Fruit fly (Drosophila melanogaster) whole organism, embryonic: ENCODE data around the gene PAN3.

ENCODE experiments used
- ATbp ChIP-seq: fragments of 200-800 bp; sonication (Bioruptor generic); optimal IDR thresholded peaks from 2 replicates; lab custom pipeline; 2017; ENCODE audit warnings: missing biosample characterization, mild to moderate bottlenecking, missing genetic modification characterization, missing genetic modification reagents
- Bteb2 ChIP-seq: fragments of 200-800 bp; sonication (Bioruptor generic); optimal IDR thresholded peaks from 2 replicates; lab custom pipeline; 2016; ENCODE audit warnings: missing biosample characterization, missing genetic modification characterization
- CG1024 ChIP-seq: fragments of 200-800 bp; sonication (Bioruptor generic); IDR thresholded peaks from 2 replicates; pipeline ENCODE4 v1.3.6; 2022; ENCODE audit warnings: missing biosample characterization, missing genetic modification characterization
- CG10654 ChIP-seq: fragments of 200-800 bp; sonication (Bioruptor generic); optimal IDR thresholded peaks from 2 replicates; lab custom pipeline; 2016; ENCODE audit warnings: missing biosample characterization, missing genetic modification characterization
- CG11695 ChIP-seq: fragments of 200-800 bp; sonication (Bioruptor generic); IDR thresholded peaks from 3 replicates; pipeline ENCODE4 v1.3.6; 2022; ENCODE audit warnings: missing biosample characterization, missing genetic modification characterization
- CG12744 ChIP-seq: fragments of 200-800 bp; sonication (Bioruptor generic); optimal IDR thresholded peaks from 2 replicates; lab custom pipeline; 2016; ENCODE audit warnings: missing biosample characterization, missing genetic modification characterization
- CG13123 ChIP-seq: fragments of 200-800 bp; sonication (Bioruptor generic); optimal IDR thresholded peaks from 2 replicates; lab custom pipeline; 2016; ENCODE audit warnings: missing biosample characterization, missing genetic modification characterization
- CG15011 ChIP-seq: fragments of 200-800 bp; sonication (Bioruptor generic); optimal IDR thresholded peaks from 3 replicates; lab custom pipeline; 2018; ENCODE audit warnings: missing biosample characterization, mild to moderate bottlenecking, missing genetic modification characterization
- CG16779 ChIP-seq: fragments of 200-800 bp; sonication (Bioruptor generic); IDR thresholded peaks from 2 replicates; pipeline ENCODE4 v1.3.6; 2022; ENCODE audit warnings: missing biosample characterization, missing genetic modification characterization
- CG2202 ChIP-seq: fragments of 200-800 bp; sonication (Bioruptor generic); optimal IDR thresholded peaks from 2 replicates; lab custom pipeline; 2018; ENCODE audit warnings: missing biosample characterization, mild to moderate bottlenecking, missing genetic modification characterization
- CG34376 ChIP-seq: fragments of 200-800 bp; sonication (Bioruptor generic); optimal IDR thresholded peaks from 2 replicates; lab custom pipeline; 2018; ENCODE audit warnings: missing biosample characterization, mild to moderate bottlenecking, missing genetic modification characterization
- CG4424 ChIP-seq: fragments of 200-800 bp; sonication (Bioruptor generic); optimal IDR thresholded peaks from 3 replicates; lab custom pipeline; 2016; ENCODE audit warnings: missing biosample characterization, missing genetic modification characterization
- CG5953 ChIP-seq: fragments of 200-800 bp; sonication (Bioruptor generic); IDR thresholded peaks from 2 replicates; pipeline ENCODE4 v1.3.6; 2022; ENCODE audit warnings: missing biosample characterization, missing genetic modification characterization
- CG6654 ChIP-seq: fragments of 200-800 bp; sonication (Bioruptor generic); optimal IDR thresholded peaks from 2 replicates; lab custom pipeline; 2017; ENCODE audit warnings: missing biosample characterization, mild to moderate bottlenecking, missing genetic modification characterization
- CG6813 ChIP-seq: fragments of 200-800 bp; sonication (Bioruptor generic); optimal IDR thresholded peaks from 2 replicates; lab custom pipeline; 2017; ENCODE audit warnings: missing biosample characterization, missing genetic modification characterization, mild to moderate bottlenecking, moderate library complexity, missing genetic modification reagents
- CG8924 ChIP-seq: fragments of 200-800 bp; optimal IDR thresholded peaks from 3 replicates; lab custom pipeline; 2019; ENCODE audit warnings: missing biosample characterization, mild to moderate bottlenecking, missing genetic modification characterization, moderate library complexity
- CG9437 ChIP-seq: fragments of 200-800 bp; sonication (Bioruptor generic); optimal IDR thresholded peaks from 2 replicates; lab custom pipeline; 2018; ENCODE audit warnings: missing biosample characterization, mild to moderate bottlenecking, missing genetic modification characterization
- CoRest ChIP-seq: fragments of 200-800 bp; sonication (Bioruptor generic); optimal IDR thresholded peaks from 3 replicates; lab custom pipeline; 2018; ENCODE audit warnings: missing biosample characterization, mild to moderate bottlenecking, missing genetic modification characterization, moderate library complexity
- D19A ChIP-seq: fragments of 200-800 bp; optimal IDR thresholded peaks from 3 replicates; lab custom pipeline; 2019; ENCODE audit warnings: missing biosample characterization, mild to moderate bottlenecking, missing genetic modification characterization, moderate library complexity
- D19B ChIP-seq: fragments of 200-800 bp; sonication (Bioruptor generic); optimal IDR thresholded peaks from 2 replicates; lab custom pipeline; 2017; ENCODE audit warnings: missing biosample characterization, mild to moderate bottlenecking, missing genetic modification characterization
- Dbx ChIP-seq: fragments of 200-800 bp; sonication (Bioruptor generic); IDR thresholded peaks from 3 replicates; pipeline ENCODE4 v1.3.6; 2022; ENCODE audit warnings: missing biosample characterization, missing genetic modification characterization
- Dip2 ChIP-seq: fragments of 200-800 bp; sonication (Bioruptor generic); IDR thresholded peaks from 2 replicates; pipeline ENCODE4 v1.3.6; 2022; ENCODE audit warnings: missing biosample characterization, missing genetic modification characterization
- Dip3 ChIP-seq: fragments of 200-800 bp; sonication (Bioruptor generic); optimal IDR thresholded peaks from 3 replicates; lab custom pipeline; 2016; ENCODE audit warnings: missing biosample characterization, missing genetic modification characterization
- Gug ChIP-seq: fragments of 200-800 bp; sonication (Bioruptor generic); IDR thresholded peaks from 4 replicates; pipeline ENCODE4 v1.3.6; 2022; ENCODE audit warnings: missing biosample characterization, missing genetic modification characterization
- HLH3B ChIP-seq: fragments of 200-800 bp; sonication (Bioruptor generic); IDR thresholded peaks from 2 replicates; pipeline ENCODE4 v1.3.6; 2022; ENCODE audit warnings: missing biosample characterization, missing genetic modification characterization
- Hr39 ChIP-seq: fragments of >200 bp; optimal IDR thresholded peaks from 2 replicates; lab custom pipeline; 2017
- Jarid2 ChIP-seq: fragments of 200-800 bp; sonication (Bioruptor generic); optimal IDR thresholded peaks from 3 replicates; lab custom pipeline; 2017; ENCODE audit warnings: mild to moderate bottlenecking, missing biosample characterization, missing genetic modification reagents, missing genetic modification characterization
- Med ChIP-seq: fragments of 200-800 bp; sonication (Bioruptor generic); peaks from one replicate; lab custom pipeline; 2016; ENCODE audit warnings: missing biosample characterization, missing genetic modification characterization, mild to moderate bottlenecking, inconsistent platforms, moderate library complexity
- NC2β ChIP-seq: fragments of 200-800 bp; sonication (Bioruptor generic); optimal IDR thresholded peaks from 2 replicates; lab custom pipeline; 2016; ENCODE audit warnings: missing biosample characterization, missing genetic modification characterization
- Nf-YC ChIP-seq: fragments of 200-800 bp; optimal IDR thresholded peaks from 3 replicates; lab custom pipeline; 2019; ENCODE audit warnings: missing biosample characterization, mild to moderate bottlenecking, missing genetic modification characterization, moderate library complexity
- Scr ChIP-seq: fragments of 200-800 bp; sonication (Bioruptor generic); IDR thresholded peaks from 2 replicates; pipeline ENCODE4 v1.3.6; 2022; ENCODE audit warnings: missing biosample characterization, missing genetic modification characterization; ENCODE audit not compliant: partially characterized antibody
- Side ChIP-seq: fragments of 200-800 bp; sonication (Bioruptor generic); optimal IDR thresholded peaks from 2 replicates; lab custom pipeline; 2016; ENCODE audit warnings: missing biosample characterization, missing genetic modification characterization
- Sry-β ChIP-seq: fragments of 200-800 bp; sonication (Bioruptor generic); optimal IDR thresholded peaks from 2 replicates; lab custom pipeline; 2018; ENCODE audit warnings: missing biosample characterization, mild to moderate bottlenecking, missing genetic modification characterization, moderate library complexity
- Trl ChIP-seq, 3 experiments: fragments of >200 bp in 2 of 3; fragments of 200-800 bp in 1 of 3; sonication (Bioruptor generic) in 1 of 3; optimal IDR thresholded peaks; 2 replicates in 1 of 3; 3 replicates in 2 of 3; lab custom pipeline; 2016 to 2017; ENCODE audit warnings: missing biosample characterization in 1 of 3, missing genetic modification characterization in 1 of 3
- Xrp1 ChIP-seq: fragments of 200-800 bp; sonication (Bioruptor generic); IDR thresholded peaks from 2 replicates; pipeline ENCODE4 v1.3.6; 2022; ENCODE audit warnings: missing biosample characterization, missing genetic modification characterization
- dm ChIP-seq: fragments of 200-800 bp; sonication (Bioruptor generic); optimal IDR thresholded peaks from 3 replicates; lab custom pipeline; 2016; ENCODE audit warnings: missing biosample characterization, missing genetic modification characterization
- ewg ChIP-seq: fragments of 200-800 bp; sonication (Bioruptor generic); optimal IDR thresholded peaks from 3 replicates; lab custom pipeline; 2017; ENCODE audit warnings: mild to moderate bottlenecking, missing biosample characterization, missing genetic modification reagents, missing genetic modification characterization
- fu2 ChIP-seq: fragments of 200-800 bp; sonication (Bioruptor generic); optimal IDR thresholded peaks from 2 replicates; lab custom pipeline; 2016; ENCODE audit warnings: missing biosample characterization, missing genetic modification characterization
- kni ChIP-seq: fragments of 200-800 bp; sonication (Bioruptor generic); optimal IDR thresholded peaks from 3 replicates; lab custom pipeline; 2017; ENCODE audit warnings: mild to moderate bottlenecking, missing biosample characterization, missing genetic modification reagents, missing genetic modification characterization
- nerfin-2 ChIP-seq: fragments of 200-800 bp; sonication (Bioruptor generic); IDR thresholded peaks from 2 replicates; pipeline ENCODE4 v1.3.6; 2022; ENCODE audit warnings: missing biosample characterization, missing genetic modification characterization; ENCODE audit not compliant: partially characterized antibody
- peb ChIP-seq: fragments of 200-800 bp; sonication (Bioruptor generic); IDR thresholded peaks from 2 replicates; pipeline ENCODE4 v1.3.6; 2022; ENCODE audit warnings: missing biosample characterization, missing genetic modification characterization
- pfk ChIP-seq: fragments of 200-800 bp; sonication (Bioruptor generic); optimal IDR thresholded peaks from 2 replicates; lab custom pipeline; 2018; ENCODE audit warnings: missing biosample characterization, mild to moderate bottlenecking, missing genetic modification characterization, moderate library complexity
- sc ChIP-seq, 3 experiments: fragments of >200 bp in 2 of 3; fragments of 200-800 bp in 1 of 3; sonication (Bioruptor generic) in 1 of 3; optimal IDR thresholded peaks; 2 replicates in 2 of 3; 3 replicates in 1 of 3; lab custom pipeline; 2017; ENCODE audit warnings: mild to moderate bottlenecking in 1 of 3, missing biosample characterization in 1 of 3, missing genetic modification characterization in 1 of 3, missing genetic modification reagents in 1 of 3
- seq ChIP-seq: fragments of 200-800 bp; sonication (Bioruptor generic); IDR thresholded peaks from 2 replicates; pipeline ENCODE4 v1.3.6; 2022; ENCODE audit warnings: missing biosample characterization, missing genetic modification characterization
- slou ChIP-seq: fragments of 200-800 bp; sonication (Bioruptor generic); optimal IDR thresholded peaks from 3 replicates; lab custom pipeline; 2016; ENCODE audit warnings: missing biosample characterization, missing genetic modification characterization
- tin ChIP-seq: fragments of 200-800 bp; sonication (Bioruptor generic); optimal IDR thresholded peaks from 3 replicates; lab custom pipeline; 2016; ENCODE audit warnings: missing biosample characterization, missing genetic modification characterization
- tll ChIP-seq, 2 experiments: fragments of 200-800 bp in 1 of 2; fragments of >200 bp in 1 of 2; sonication (Bioruptor generic) in 1 of 2; optimal IDR thresholded peaks; 2 replicates each; lab custom pipeline; 2017 to 2019; ENCODE audit warnings: missing biosample characterization in 2 of 2, missing genetic modification characterization in 2 of 2, mild to moderate bottlenecking in 1 of 2, moderate library complexity in 1 of 2
- wdn ChIP-seq: fragments of 200-800 bp; sonication (Bioruptor generic); IDR thresholded peaks from 2 replicates; pipeline ENCODE4 v1.3.6; 2022; ENCODE audit warnings: missing biosample characterization, missing genetic modification characterization

PAN3 gene

DNA sequence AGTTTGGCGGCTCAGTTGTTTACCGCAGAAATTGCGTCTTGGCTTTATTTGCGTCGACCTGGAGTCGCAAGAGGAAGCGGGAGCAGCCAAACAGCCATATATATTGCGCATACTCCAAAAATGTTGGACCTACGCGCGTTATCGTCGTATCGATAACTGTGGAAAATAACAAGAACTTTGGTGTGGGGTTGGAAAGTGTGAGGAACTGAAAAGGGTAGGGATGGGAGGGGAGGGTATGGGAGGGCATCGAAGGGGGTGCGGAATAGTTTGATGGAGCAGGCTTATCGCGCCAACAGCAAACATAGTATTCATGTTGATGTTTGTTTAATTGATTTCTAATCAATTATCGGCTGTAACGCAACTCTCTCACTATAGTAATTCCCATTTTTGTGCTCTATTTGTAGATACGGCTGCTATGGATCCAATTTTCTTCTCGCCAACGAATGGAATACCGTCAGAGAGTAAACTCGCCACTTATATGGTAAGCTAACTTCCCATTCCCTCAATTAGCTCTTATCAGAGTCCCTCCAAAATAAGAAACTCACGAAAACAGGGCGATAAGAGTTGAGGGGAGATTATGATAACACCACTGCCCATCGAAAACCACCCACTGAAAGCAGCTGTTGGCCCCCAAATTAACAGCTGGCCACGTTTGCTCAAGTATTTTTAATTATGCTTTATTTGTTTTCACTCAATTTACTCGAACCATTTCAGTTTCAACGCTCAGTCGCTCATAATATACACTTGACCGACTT is 12.6 kb downstream of the PAN3 start (continued):
- peak; percentile 39 for TF ChIP-seq CG13123 (GFP tag; lab: Kevin White, UChicago)
- TF ChIP-seq CG10654, result peak; percentile 33
- no peak for TF ChIP-seq CG12744 (GFP tag; lab: Kevin White, UChicago)
- peak; percentile 24 for TF ChIP-seq CG8924 (tag; lab: Kevin White, UChicago)
- TF ChIP-seq wdn (GFP tag; lab: Robert Waterston, UW), result 0 out of 2 replicates have a peak, but pooled peaks have one; percentile 27
- peak; percentile 67 for TF ChIP-seq ewg (GFP tag; lab: Kevin White, UChicago)
- peak; percentile 16 for TF ChIP-seq pfk (GFP tag; lab: Kevin White, UChicago)
- TF ChIP-seq Hr39 (lab: Kevin White, UChicago), result no peak
- no peak for TF ChIP-seq D19B
- TF ChIP-seq CG11695, result peak; percentile 33; the same call in 1 of the 3 replicates
- peak; percentile 75 for TF ChIP-seq ATbp (GFP tag; lab: Kevin White, UChicago)
- no peak for TF ChIP-seq Scr (GFP tag; lab: Robert Waterston, UW)
- TF ChIP-seq sc (optimal IDR thresholded peaks at IDR 0.05; lab: Kevin White, UChicago), result no peak
- peak; percentile 45 for TF ChIP-seq sc (GFP tag; optimal IDR thresholded peaks at IDR 0.05; lab: Kevin White, UChicago)
- TF ChIP-seq CG9437, result peak; percentile 4
- TF ChIP-seq Xrp1 (GFP tag; lab: Robert Waterston, UW), result peak; percentile 81
- 0 out of 2 replicates have a peak, but pooled peaks have one; percentile 50 for TF ChIP-seq CG16779 (GFP tag; lab: Robert Waterston, UW)
- no peak for TF ChIP-seq tll (GFP tag; optimal IDR thresholded peaks at IDR 0.05; lab: Kevin White, UChicago)
- TF ChIP-seq D19A (tag; lab: Kevin White, UChicago), result peak; percentile 23
- TF ChIP-seq Trl (optimal IDR thresholded peaks at IDR 0.05; lab: Kevin White, UChicago), result peak; percentile 10 to 39
- peak; percentile 56 for TF ChIP-seq Trl (GFP tag; optimal IDR thresholded peaks at IDR 0.05; lab: Kevin White, UChicago)
- TF ChIP-seq Dip2 (GFP tag; lab: Robert Waterston, UW), result no peak
- TF ChIP-seq CG5953 (GFP tag; lab: Robert Waterston, UW), result peak; percentile 64
- no peak for TF ChIP-seq nerfin-2 (GFP tag; lab: Robert Waterston, UW)
- peak; percentile 34; the same call in 2 of the 3 replicates for TF ChIP-seq Dbx (GFP tag; lab: Robert Waterston, UW)
- peak; percentile 85 for TF ChIP-seq CG2202 (tag; lab: Kevin White, UChicago)
- peak; percentile 36 for TF ChIP-seq NC2β (GFP tag; lab: Kevin White, UChicago)
- no peak for TF ChIP-seq fu2 (GFP tag; lab: Kevin White, UChicago)
- TF ChIP-seq CG4424 (GFP tag; lab: Kevin White, UChicago), result peak; percentile 55
- TF ChIP-seq Nf-YC (tag; lab: Kevin White, UChicago), result peak; percentile 18
- peak; percentile 20 for TF ChIP-seq CG15011 (GFP tag; lab: Kevin White, UChicago)
- no peak for TF ChIP-seq Dip3 (GFP tag; lab: Kevin White, UChicago)
- TF ChIP-seq HLH3B (GFP tag; lab: Robert Waterston, UW), result peak; percentile 47; the same call in 1 of the 2 replicates
- no peak for TF ChIP-seq tin
- TF ChIP-seq Bteb2 (GFP tag; lab: Kevin White, UChicago), result no peak
- no peak for TF ChIP-seq slou (GFP tag; lab: Kevin White, UChicago)
- TF ChIP-seq CG6813, result peak; percentile 87
- peak; percentile 88 for TF ChIP-seq Med
- peak; percentile 61; the same call in 1 of the 2 replicates for TF ChIP-seq seq (GFP tag; lab: Robert Waterston, UW)
- TF ChIP-seq peb (GFP tag; lab: Robert Waterston, UW), result no peak
- TF ChIP-seq CoRest, result no peak
- TF ChIP-seq dm (GFP tag; lab: Kevin White, UChicago), result peak; percentile 11
- TF ChIP-seq Gug (GFP tag; lab: Robert Waterston, UW), result peak; percentile 16; the same call in 1 of the 4 replicates
- TF ChIP-seq Side (GFP tag; lab: Kevin White, UChicago), result peak; percentile 4
- TF ChIP-seq Jarid2, result peak; percentile 56
- peak; percentile 7 for TF ChIP-seq CG6654
- TF ChIP-seq CG1024, result peak; percentile 70
- TF ChIP-seq CG34376 (GFP tag; lab: Kevin White, UChicago), result peak; percentile 95
- peak; percentile 88 for TF ChIP-seq kni
- no peak for TF ChIP-seq Sry-β (GFP tag; lab: Kevin White, UChicago)
